Fruit fly (Drosophila melanogaster) whole organism, embryonic: ENCODE results near the gene CG10948.
A peak's percentile ranks its signal among the peaks of the same experiment; 100 is the strongest.

Source experiments
- Asciz ChIP-seq: fragments of 200-800 bp; sonication (Bioruptor generic); optimal IDR thresholded peaks from 2 replicates; lab custom pipeline; 2017; ENCODE audit warnings: missing biosample characterization, mild to moderate bottlenecking, missing genetic modification characterization, missing genetic modification reagents
- BEAF-32 ChIP-seq: fragments of 200-800 bp; sonication (Bioruptor generic); optimal IDR thresholded peaks from 3 replicates; lab custom pipeline; 2017; ENCODE audit warnings: missing biosample characterization, missing genetic modification characterization, mild to moderate bottlenecking, moderate library complexity, missing genetic modification reagents
- Blimp-1 ChIP-seq: fragments of 200-800 bp; sonication (Bioruptor generic); optimal IDR thresholded peaks from 3 replicates; lab custom pipeline; 2018; ENCODE audit warnings: missing biosample characterization, missing genetic modification characterization, mild to moderate bottlenecking, moderate library complexity, missing genetic modification reagents
- Bteb2 ChIP-seq: fragments of 200-800 bp; sonication (Bioruptor generic); optimal IDR thresholded peaks from 2 replicates; lab custom pipeline; 2016; ENCODE audit warnings: missing biosample characterization, missing genetic modification characterization
- CG1024 ChIP-seq: fragments of 200-800 bp; sonication (Bioruptor generic); IDR thresholded peaks from 2 replicates; pipeline ENCODE4 v1.3.6; 2022; ENCODE audit warnings: missing biosample characterization, missing genetic modification characterization
- CG10543 ChIP-seq: fragments of 200-800 bp; sonication (Bioruptor generic); optimal IDR thresholded peaks from 3 replicates; lab custom pipeline; 2017; ENCODE audit warnings: missing biosample characterization, mild to moderate bottlenecking, missing genetic modification characterization, moderate library complexity
- CG11093 ChIP-seq: fragments of 200-800 bp; sonication (Bioruptor generic); IDR thresholded peaks from 3 replicates; pipeline ENCODE4 v1.3.6; 2022; ENCODE audit warnings: missing biosample characterization, missing genetic modification characterization
- CG13624 ChIP-seq: fragments of 200-800 bp; sonication (Bioruptor generic); optimal IDR thresholded peaks from 2 replicates; lab custom pipeline; 2016; ENCODE audit warnings: missing biosample characterization, missing genetic modification characterization
- CG17802 ChIP-seq: fragments of 200-800 bp; sonication (Bioruptor generic); optimal IDR thresholded peaks from 2 replicates; lab custom pipeline; 2018; ENCODE audit warnings: missing biosample characterization, mild to moderate bottlenecking, missing genetic modification characterization, moderate library complexity
- CG1792 ChIP-seq: fragments of 200-800 bp; sonication (Bioruptor generic); optimal IDR thresholded peaks from 2 replicates; lab custom pipeline; 2016; ENCODE audit warnings: missing biosample characterization, missing genetic modification characterization
- CG30020 ChIP-seq: fragments of 200-800 bp; optimal IDR thresholded peaks from 2 replicates; lab custom pipeline; 2019; ENCODE audit warnings: missing biosample characterization, mild to moderate bottlenecking, missing genetic modification characterization, moderate library complexity
- CG30431 ChIP-seq: fragments of 200-800 bp; sonication (Bioruptor generic); optimal IDR thresholded peaks from 2 replicates; lab custom pipeline; 2017; ENCODE audit warnings: missing biosample characterization, missing genetic modification characterization
- CG31224 ChIP-seq: fragments of 200-800 bp; sonication (Bioruptor generic); IDR thresholded peaks from 2 replicates; pipeline ENCODE4 v1.3.6; 2022; ENCODE audit warnings: missing biosample characterization, missing genetic modification characterization
- CG3407 ChIP-seq: fragments of 200-800 bp; sonication (Bioruptor generic); optimal IDR thresholded peaks from 2 replicates; lab custom pipeline; 2018; ENCODE audit warnings: missing biosample characterization, mild to moderate bottlenecking, missing genetic modification characterization
- CG34224 ChIP-seq: fragments of 200-800 bp; sonication (Bioruptor generic); IDR thresholded peaks from 3 replicates; pipeline ENCODE4 v1.3.6; 2022; ENCODE audit warnings: missing biosample characterization, missing genetic modification characterization; ENCODE audit not compliant: partially characterized antibody
- CG6175 ChIP-seq: fragments of 200-800 bp; sonication (Bioruptor generic); IDR thresholded peaks from 3 replicates; pipeline ENCODE4 v1.3.6; 2022; ENCODE audit warnings: missing biosample characterization, missing genetic modification characterization
- CG6791 ChIP-seq: fragments of 200-800 bp; sonication (Bioruptor generic); IDR thresholded peaks from 3 replicates; pipeline ENCODE4 v1.3.6; 2022; ENCODE audit warnings: missing biosample characterization, missing genetic modification characterization; ENCODE audit not compliant: partially characterized antibody
- CG7556 ChIP-seq: fragments of 200-800 bp; sonication (Bioruptor generic); optimal IDR thresholded peaks from 2 replicates; lab custom pipeline; 2017; ENCODE audit warnings: missing biosample characterization, mild to moderate bottlenecking, missing genetic modification characterization
- CG8478 ChIP-seq: fragments of >200 bp; optimal IDR thresholded peaks from 2 replicates; lab custom pipeline; 2018
- CG9797 ChIP-seq: fragments of 200-800 bp; sonication (Bioruptor generic); optimal IDR thresholded peaks from 3 replicates; lab custom pipeline; 2018; ENCODE audit warnings: missing biosample characterization, mild to moderate bottlenecking, missing genetic modification characterization
- CHES-1-like ChIP-seq: fragments of 200-800 bp; sonication (Bioruptor generic); optimal IDR thresholded peaks from 2 replicates; lab custom pipeline; 2016; ENCODE audit warnings: missing biosample characterization, missing genetic modification characterization
- D ChIP-seq, 2 experiments: fragments of 200-800 bp in 1 of 2; fragments of >200 bp in 1 of 2; sonication (Bioruptor generic) in 1 of 2; optimal IDR thresholded peaks; 2 replicates in 1 of 2; 3 replicates in 1 of 2; lab custom pipeline; 2017; ENCODE audit warnings: mild to moderate bottlenecking in 1 of 2, missing biosample characterization in 1 of 2, missing genetic modification characterization in 1 of 2, missing genetic modification reagents in 1 of 2
- Dfd ChIP-seq, 2 experiments: fragments of >200 bp; optimal IDR thresholded peaks; 2 replicates each; lab custom pipeline; 2017; ENCODE audit warnings: missing biosample characterization in 2 of 2, missing genetic modification characterization in 2 of 2
- Gug ChIP-seq: fragments of 200-800 bp; sonication (Bioruptor generic); IDR thresholded peaks from 4 replicates; pipeline ENCODE4 v1.3.6; 2022; ENCODE audit warnings: missing biosample characterization, missing genetic modification characterization
- Myb ChIP-seq: fragments of 200-800 bp; sonication (Bioruptor generic); optimal IDR thresholded peaks from 2 replicates; lab custom pipeline; 2016; ENCODE audit warnings: missing biosample characterization, missing genetic modification characterization
- Nf-YB ChIP-seq: fragments of 200-800 bp; sonication (Bioruptor generic); optimal IDR thresholded peaks from 3 replicates; lab custom pipeline; 2019; ENCODE audit warnings: missing biosample characterization, mild to moderate bottlenecking, missing genetic modification characterization, moderate library complexity
- Pdp1 ChIP-seq, 2 experiments: fragments of 200-800 bp; sonication (Bioruptor generic); optimal IDR thresholded peaks; 3 replicates each; lab custom pipeline; 2016; ENCODE audit warnings: missing biosample characterization in 2 of 2, missing genetic modification characterization in 2 of 2, mild to moderate bottlenecking in 1 of 2, moderate library complexity in 1 of 2
- Rfx ChIP-seq: fragments of 200-800 bp; sonication (Bioruptor generic); IDR thresholded peaks from 2 replicates; pipeline ENCODE4 v1.3.6; 2022; ENCODE audit warnings: missing biosample characterization, missing genetic modification characterization
- Sin3A ChIP-seq: fragments of >200 bp; optimal IDR thresholded peaks from 2 replicates; lab custom pipeline; 2018
- btn ChIP-seq: fragments of 200-800 bp; sonication (Bioruptor generic); optimal IDR thresholded peaks from 2 replicates; lab custom pipeline; 2016; ENCODE audit warnings: missing biosample characterization, missing genetic modification characterization
- cato ChIP-seq: fragments of 200-800 bp; sonication (Bioruptor generic); optimal IDR thresholded peaks from 2 replicates; lab custom pipeline; 2016; ENCODE audit warnings: missing biosample characterization, missing genetic modification characterization, borderline replicate concordance
- caup ChIP-seq: fragments of 200-800 bp; sonication (Bioruptor generic); optimal IDR thresholded peaks from 3 replicates; lab custom pipeline; 2017; ENCODE audit warnings: missing biosample characterization, mild to moderate bottlenecking, missing genetic modification characterization, moderate library complexity; ENCODE audit not compliant: severe bottlenecking
- chn ChIP-seq: fragments of 200-800 bp; sonication (Bioruptor generic); optimal IDR thresholded peaks from 2 replicates; lab custom pipeline; 2016; ENCODE audit warnings: missing biosample characterization, missing genetic modification characterization
- ems ChIP-seq: fragments of 200-800 bp; sonication (Bioruptor generic); optimal IDR thresholded peaks from 3 replicates; lab custom pipeline; 2016; ENCODE audit warnings: missing biosample characterization, missing genetic modification characterization
- gro ChIP-seq: fragments of 200-800 bp; sonication (Bioruptor generic); optimal IDR thresholded peaks from 2 replicates; lab custom pipeline; 2016; ENCODE audit warnings: missing biosample characterization, missing genetic modification characterization
- ham ChIP-seq: fragments of 200-800 bp; sonication (Bioruptor generic); IDR thresholded peaks from 2 replicates; pipeline ENCODE4 v1.3.6; 2022; ENCODE audit warnings: missing biosample characterization, missing genetic modification characterization
- hkb ChIP-seq, 2 experiments: fragments of 200-800 bp in 1 of 2; fragments of >200 bp in 1 of 2; sonication (Bioruptor generic) in 1 of 2; IDR thresholded peaks in 1 of 2; optimal IDR thresholded peaks in 1 of 2; 2 replicates each; pipeline versions ENCODE4 v1.3.6 to Lab custom; 2017 to 2022; ENCODE audit warnings: missing biosample characterization in 1 of 2, missing genetic modification characterization in 1 of 2
- hth ChIP-seq: fragments of >200 bp; optimal IDR thresholded peaks from 2 replicates; lab custom pipeline; 2017; ENCODE audit warnings: inconsistent platforms
- lola ChIP-seq, 3 experiments: fragments of >200 bp in 2 of 3; fragments of 200-800 bp in 1 of 3; sonication (Bioruptor generic) in 1 of 3; optimal IDR thresholded peaks; 2 replicates each; lab custom pipeline; 2017 to 2019; ENCODE audit warnings: missing biosample characterization in 3 of 3, missing genetic modification characterization in 3 of 3, mild to moderate bottlenecking in 1 of 3, moderate library complexity in 1 of 3
- mld ChIP-seq: fragments of 200-800 bp; sonication (Bioruptor generic); IDR thresholded peaks from 3 replicates; pipeline ENCODE4 v1.3.6; 2022; ENCODE audit warnings: missing biosample characterization, missing genetic modification characterization; ENCODE audit not compliant: partially characterized antibody
- nerfin-2 ChIP-seq: fragments of 200-800 bp; sonication (Bioruptor generic); IDR thresholded peaks from 2 replicates; pipeline ENCODE4 v1.3.6; 2022; ENCODE audit warnings: missing biosample characterization, missing genetic modification characterization; ENCODE audit not compliant: partially characterized antibody
- phol ChIP-seq: fragments of 200-800 bp; sonication (Bioruptor generic); optimal IDR thresholded peaks from 3 replicates; lab custom pipeline; 2018; ENCODE audit warnings: missing biosample characterization, mild to moderate bottlenecking, missing genetic modification characterization, moderate library complexity
- pnt ChIP-seq: fragments of 200-800 bp; sonication (Bioruptor generic); optimal IDR thresholded peaks from 3 replicates; lab custom pipeline; 2016; ENCODE audit warnings: missing biosample characterization, missing genetic modification characterization
- sens ChIP-seq: fragments of 200-800 bp; sonication (Bioruptor generic); peaks from one replicate; lab custom pipeline; 2016; ENCODE audit warnings: missing biosample characterization, missing genetic modification characterization
- sna ChIP-seq: fragments of 200-800 bp; sonication (Bioruptor generic); IDR thresholded peaks from 2 replicates; pipeline ENCODE4 v1.3.6; 2022; ENCODE audit warnings: missing biosample characterization, missing genetic modification characterization; ENCODE audit not compliant: partially characterized antibody
- tna ChIP-seq: fragments of 200-800 bp; sonication (Bioruptor generic); IDR thresholded peaks from 2 replicates; pipeline ENCODE4 v1.3.6; 2022; ENCODE audit warnings: missing biosample characterization, missing genetic modification characterization; ENCODE audit not compliant: partially characterized antibody
- trem ChIP-seq: fragments of 200-800 bp; optimal IDR thresholded peaks from 3 replicates; lab custom pipeline; 2019; ENCODE audit warnings: missing biosample characterization, mild to moderate bottlenecking, missing genetic modification characterization, moderate library complexity
- zf30C ChIP-seq: fragments of 200-800 bp; sonication (Bioruptor generic); optimal IDR thresholded peaks from 3 replicates; lab custom pipeline; 2018; ENCODE audit warnings: missing biosample characterization, mild to moderate bottlenecking, missing genetic modification characterization

Gene CG10948

DNA sequence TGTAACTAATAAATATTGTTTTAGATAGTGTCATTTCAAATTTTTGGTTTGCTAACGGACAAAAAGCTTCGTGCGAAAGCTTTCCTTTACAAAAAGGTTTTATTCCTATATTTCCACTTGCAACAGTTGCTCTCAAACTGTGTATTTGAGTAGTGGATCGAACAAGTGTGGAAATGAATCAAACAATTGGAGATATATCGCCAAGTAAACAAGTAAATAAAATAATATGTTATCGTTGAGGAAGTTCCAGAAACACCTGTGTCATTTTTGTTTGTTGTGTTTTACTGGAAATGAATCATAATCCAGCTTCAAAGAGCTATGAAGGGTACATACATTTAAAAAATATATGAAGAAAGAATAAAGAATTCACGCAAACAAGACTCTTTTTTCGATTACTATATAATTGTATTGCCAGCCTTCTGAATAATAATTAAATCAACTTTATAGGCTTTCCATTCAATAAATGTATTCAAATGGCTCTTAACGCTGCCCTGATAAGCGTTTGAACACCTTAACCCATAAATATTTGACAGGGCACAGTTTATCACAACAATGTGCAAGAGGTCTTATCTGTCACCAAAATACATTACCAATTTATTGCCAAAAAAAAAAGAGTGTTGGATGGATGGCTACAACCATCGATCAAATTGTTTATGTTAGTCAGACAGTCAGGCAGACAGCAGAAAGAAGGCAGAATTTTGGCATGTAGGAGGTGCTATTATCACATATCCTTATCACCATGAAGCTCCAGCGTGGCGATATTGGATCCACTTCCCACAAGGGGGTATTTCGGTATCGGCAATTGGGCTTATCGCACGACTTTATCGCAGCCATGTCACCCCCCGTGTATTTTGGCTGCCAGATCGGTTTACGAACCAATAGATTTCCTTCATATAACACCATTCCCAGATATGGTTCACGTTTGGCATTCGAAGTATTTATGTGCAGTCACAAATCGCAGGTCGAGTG lies 14.1 kb downstream of the CG10948 start (continued):
- TF ChIP-seq Blimp-1, result no peak
- no peak; the same call in 1 of the 2 replicates for TF ChIP-seq Rfx (GFP tag; lab: Robert Waterston, UW)
- TF ChIP-seq Asciz (GFP tag; lab: Kevin White, UChicago), result no peak
- TF ChIP-seq tna (GFP tag; lab: Robert Waterston, UW), result no peak
- no peak for TF ChIP-seq pnt (GFP tag; lab: Kevin White, UChicago)
- peak; percentile 4 for TF ChIP-seq CG3407 (GFP tag; lab: Kevin White, UChicago)
- no peak for TF ChIP-seq hkb (optimal IDR thresholded peaks at IDR 0.05; lab: Kevin White, UChicago)
- no peak for TF ChIP-seq hkb (GFP tag; IDR thresholded peaks at IDR 0.05; lab: Robert Waterston, UW)
- no peak for TF ChIP-seq btn
- no peak for TF ChIP-seq CG11093 (GFP tag; lab: Robert Waterston, UW)
- TF ChIP-seq lola (GFP tag; optimal IDR thresholded peaks at IDR 0.05; lab: Kevin White, UChicago), result no peak
- TF ChIP-seq Dfd (GFP tag; optimal IDR thresholded peaks at IDR 0.05; lab: Kevin White, UChicago), result no peak
- TF ChIP-seq CG31224 (GFP tag; lab: Robert Waterston, UW), result no peak
- TF ChIP-seq chn (GFP tag; lab: Kevin White, UChicago), result no peak
- peak; percentile 50 for TF ChIP-seq sens (GFP tag; lab: Kevin White, UChicago)
- no peak for TF ChIP-seq D (optimal IDR thresholded peaks at IDR 0.05; lab: Kevin White, UChicago)
- TF ChIP-seq D (GFP tag; optimal IDR thresholded peaks at IDR 0.05; lab: Kevin White, UChicago), result no peak
- TF ChIP-seq hth (lab: Kevin White, UChicago), result no peak
- TF ChIP-seq CG13624 (GFP tag; lab: Kevin White, UChicago), result no peak
- TF ChIP-seq zf30C (GFP tag; lab: Kevin White, UChicago), result no peak
- peak; percentile 20 for TF ChIP-seq caup
- no peak for TF ChIP-seq CG6791 (GFP tag; lab: Robert Waterston, UW)
- TF ChIP-seq CHES-1-like (GFP tag; lab: Kevin White, UChicago), result no peak
- TF ChIP-seq Bteb2, result no peak
- TF ChIP-seq phol (tag; lab: Kevin White, UChicago), result no peak
- no peak for TF ChIP-seq CG17802
- TF ChIP-seq ham (GFP tag; lab: Robert Waterston, UW), result no peak
- TF ChIP-seq Pdp1 (GFP tag; optimal IDR thresholded peaks at IDR 0.05; lab: Kevin White, UChicago), result no peak
- TF ChIP-seq CG34224 (GFP tag; lab: Robert Waterston, UW), result no peak
- TF ChIP-seq sna (GFP tag; lab: Robert Waterston, UW), result no peak
- no peak for TF ChIP-seq cato
- no peak for TF ChIP-seq CG7556 (GFP tag; lab: Kevin White, UChicago)
- no peak for TF ChIP-seq Sin3A (lab: Kevin White, UChicago)
- TF ChIP-seq CG1792 (GFP tag; lab: Kevin White, UChicago), result no peak
- TF ChIP-seq nerfin-2, result no peak
- TF ChIP-seq Nf-YB, result no peak
- no peak for TF ChIP-seq CG9797 (GFP tag; lab: Kevin White, UChicago)
- no peak for TF ChIP-seq trem
- no peak for TF ChIP-seq mld (GFP tag; lab: Robert Waterston, UW)
- TF ChIP-seq CG6175 (GFP tag; lab: Robert Waterston, UW), result no peak
- no peak for TF ChIP-seq CG30431 (GFP tag; lab: Kevin White, UChicago)
- peak; percentile 85 for TF ChIP-seq Myb (GFP tag; lab: Kevin White, UChicago)
- no peak for TF ChIP-seq CG1024
- TF ChIP-seq Gug (GFP tag; lab: Robert Waterston, UW), result no peak
- no peak for TF ChIP-seq CG10543
- no peak for TF ChIP-seq ems
- no peak for TF ChIP-seq CG30020 (tag; lab: Kevin White, UChicago)
- TF ChIP-seq BEAF-32, result no peak
- TF ChIP-seq CG8478, result no peak
- peak; percentile 7 for TF ChIP-seq gro
